Fruit fly (Drosophila melanogaster) S2 (cell line): Measurements from ENCODE around the gene CG9672.
A peak's percentile ranks its signal among the peaks of the same experiment; 100 is the strongest.

Experiments used
- CG8478 ChIP-seq: fragments of >200 bp; optimal IDR thresholded peaks from 2 replicates; lab custom pipeline; 2018
- CTCF ChIP-seq, 2 experiments: fragments of >200 bp; optimal IDR thresholded peaks; 2 replicates each; lab custom pipeline; 2018

- peak in 1 of 2 experiments; percentile 23 for TF ChIP-seq CTCF (optimal IDR thresholded peaks at IDR 0.05; lab: Kevin White, UChicago)
- TF ChIP-seq CG8478 (lab: Kevin White, UChicago), result no peak
These were observed 11.0 kb downstream of the CG9672 start, which contains the start of gene CG4678 for dm6 chrX:16695658-16696181.
